Worm (Caenorhabditis elegans) whole organism, L3 larva: ENCODE measurements around the gene T27E9.2.

ENCODE experiments used
- R02D3.7 ChIP-seq: fragments of 150-350 bp; optimal IDR thresholded peaks from 2 replicates; lab custom pipeline; 2014; ENCODE audit warnings: missing biosample characterization, missing genetic modification characterization
- aly-2 ChIP-seq: fragments of 150-350 bp; optimal IDR thresholded peaks from 2 replicates; lab custom pipeline; 2014; ENCODE audit warnings: missing biosample characterization, missing genetic modification characterization
- ama-1 ChIP-seq: fragments of 150-350 bp; optimal IDR thresholded peaks from 2 replicates; lab custom pipeline; 2018
- ceh-16 ChIP-seq: sonication (generic microtip); optimal IDR thresholded peaks from 2 replicates; lab custom pipeline; 2017; ENCODE audit warnings: missing biosample characterization, missing genetic modification characterization
- ceh-28 ChIP-seq: fragments of 150-350 bp; optimal IDR thresholded peaks from 2 replicates; lab custom pipeline; 2014; ENCODE audit warnings: missing biosample characterization, missing genetic modification reagents, missing genetic modification characterization
- ceh-82 ChIP-seq: fragments of 150-350 bp; optimal IDR thresholded peaks from 2 replicates; lab custom pipeline; 2014; ENCODE audit warnings: missing biosample characterization, missing genetic modification characterization
- ceh-9 ChIP-seq: sonication (generic microtip); optimal IDR thresholded peaks from 2 replicates; lab custom pipeline; 2018; ENCODE audit warnings: missing biosample characterization, missing genetic modification characterization
- daf-12 ChIP-seq: fragments of 150-350 bp; optimal IDR thresholded peaks from 2 replicates; lab custom pipeline; 2014; ENCODE audit warnings: missing biosample characterization, missing genetic modification reagents, missing genetic modification characterization
- egl-27 ChIP-seq: sonication (generic microtip); optimal IDR thresholded peaks from 4 replicates; lab custom pipeline; 2017; ENCODE audit warnings: missing biosample characterization, missing genetic modification reagents, missing genetic modification characterization
- egl-5 ChIP-seq: fragments of 150-350 bp; optimal IDR thresholded peaks from 2 replicates; lab custom pipeline; 2017; ENCODE audit warnings: missing biosample characterization, missing genetic modification reagents, missing genetic modification characterization, inconsistent platforms
- elt-1 ChIP-seq: fragments of 150-350 bp; optimal IDR thresholded peaks from 2 replicates; lab custom pipeline; 2014; ENCODE audit warnings: missing biosample characterization, missing genetic modification characterization
- elt-2 ChIP-seq: sonication (generic microtip); optimal IDR thresholded peaks from 2 replicates; lab custom pipeline; 2016; ENCODE audit warnings: missing genetic modification reagents, mild to moderate bottlenecking, missing genetic modification characterization, missing compliant biosample characterization
- elt-3 ChIP-seq, 3 experiments: fragments of 150-350 bp in 1 of 3; sonication (generic microtip) in 2 of 3; optimal IDR thresholded peaks; 2 replicates in 2 of 3; 4 replicates in 1 of 3; lab custom pipeline; 2014 to 2017; ENCODE audit warnings: missing biosample characterization in 3 of 3, missing genetic modification characterization in 3 of 3
- eor-1 ChIP-seq, 2 experiments: fragments of 150-350 bp; optimal IDR thresholded peaks; 2 replicates each; lab custom pipeline; 2014 to 2018; ENCODE audit warnings: missing biosample characterization in 2 of 2, missing genetic modification characterization in 2 of 2
- fkh-10 ChIP-seq: sonication (generic microtip); optimal IDR thresholded peaks from 2 replicates; lab custom pipeline; 2017; ENCODE audit warnings: missing biosample characterization, missing genetic modification reagents, missing genetic modification characterization
- hmg-11 ChIP-seq: sonication (generic microtip); optimal IDR thresholded peaks from 2 replicates; lab custom pipeline; 2016; ENCODE audit warnings: missing genetic modification characterization, missing compliant biosample characterization
- lin-15B ChIP-seq: fragments of 150-350 bp; optimal IDR thresholded peaks from 2 replicates; lab custom pipeline; 2014; ENCODE audit warnings: missing biosample characterization, missing genetic modification characterization
- lin-39 ChIP-seq: fragments of 150-350 bp; optimal IDR thresholded peaks from 2 replicates; lab custom pipeline; 2018; ENCODE audit warnings: missing biosample characterization, missing genetic modification reagents, missing genetic modification characterization
- mml-1 ChIP-seq: fragments of 150-350 bp; sonication (generic microtip); optimal IDR thresholded peaks from 3 replicates; lab custom pipeline; 2014; ENCODE audit warnings: missing biosample characterization, missing genetic modification characterization
- nhr-12 ChIP-seq: fragments of 150-350 bp; optimal IDR thresholded peaks from 2 replicates; lab custom pipeline; 2014; ENCODE audit warnings: missing biosample characterization, missing genetic modification characterization
- nhr-237 ChIP-seq: fragments of 150-350 bp; optimal IDR thresholded peaks from 2 replicates; lab custom pipeline; 2014; ENCODE audit warnings: missing biosample characterization, missing genetic modification characterization
- nhr-25 ChIP-seq: sonication (generic microtip); optimal IDR thresholded peaks from 2 replicates; lab custom pipeline; 2017; ENCODE audit warnings: missing biosample characterization, missing genetic modification characterization
- nhr-28 ChIP-seq: fragments of 150-350 bp; optimal IDR thresholded peaks from 2 replicates; lab custom pipeline; 2014; ENCODE audit warnings: missing biosample characterization, missing genetic modification characterization
- nhr-43 ChIP-seq: sonication (generic microtip); optimal IDR thresholded peaks from 2 replicates; lab custom pipeline; 2016; ENCODE audit warnings: mild to moderate bottlenecking, missing genetic modification characterization, missing compliant biosample characterization; ENCODE audit not compliant: poor library complexity, severe bottlenecking
- nhr-67 ChIP-seq: fragments of 150-350 bp; optimal IDR thresholded peaks from 2 replicates; lab custom pipeline; 2014; ENCODE audit warnings: missing biosample characterization, missing genetic modification characterization
- nhr-76 ChIP-seq: fragments of 150-350 bp; sonication (generic microtip); optimal IDR thresholded peaks from 5 replicates; lab custom pipeline; 2014; ENCODE audit warnings: missing biosample characterization, missing genetic modification characterization
- nhr-77 ChIP-seq: fragments of 150-350 bp; optimal IDR thresholded peaks from 2 replicates; lab custom pipeline; 2014; ENCODE audit warnings: missing biosample characterization, missing genetic modification characterization
- pha-4 ChIP-seq: fragments of 150-350 bp; optimal IDR thresholded peaks from 2 replicates; lab custom pipeline; 2014; ENCODE audit warnings: missing biosample characterization, missing genetic modification reagents, missing genetic modification characterization
- pqm-1 ChIP-seq: fragments of 150-350 bp; optimal IDR thresholded peaks from 2 replicates; lab custom pipeline; 2017; ENCODE audit warnings: missing biosample characterization, missing genetic modification characterization, inconsistent platforms
- skn-1 ChIP-seq: fragments of 150-350 bp; optimal IDR thresholded peaks from 2 replicates; lab custom pipeline; 2014; ENCODE audit warnings: missing biosample characterization, missing genetic modification characterization
- snpc-4 ChIP-seq: fragments of 150-350 bp; optimal IDR thresholded peaks from 2 replicates; lab custom pipeline; 2014; ENCODE audit warnings: missing biosample characterization, missing genetic modification characterization
- tbx-2 ChIP-seq: sonication (generic microtip); optimal IDR thresholded peaks from 2 replicates; lab custom pipeline; 2016; ENCODE audit warnings: mild to moderate bottlenecking, missing genetic modification characterization, missing compliant biosample characterization
- unc-39 ChIP-seq: sonication (generic microtip); optimal IDR thresholded peaks from 4 replicates; lab custom pipeline; 2017; ENCODE audit warnings: missing biosample characterization, missing genetic modification characterization
- unc-62 ChIP-seq: fragments of 150-350 bp; sonication (generic microtip); optimal IDR thresholded peaks from 4 replicates; lab custom pipeline; 2014; ENCODE audit warnings: missing biosample characterization, missing genetic modification reagents, missing genetic modification characterization
- ztf-11 ChIP-seq: fragments of 150-350 bp; optimal IDR thresholded peaks from 2 replicates; lab custom pipeline; 2014; ENCODE audit warnings: missing biosample characterization, missing genetic modification characterization

Gene T27E9.2

ce11 chrIII:13435570-13435969, 26.8 kb downstream of the T27E9.2 start, which contains the start of gene F45G2.8:
Gene F45G2.8 (minus strand): TSS chrIII:13435670.
- TF ChIP-seq elt-2 (tag; lab: Kevin White, UChicago) (no peak), mml-1 (no peak), nhr-77 (no peak), ceh-9 (tag; lab: Kevin White, UChicago) (no peak), ceh-16 (tag; lab: Kevin White, UChicago) (no peak), egl-5 (tag; lab: Kevin White, UChicago) (no peak), nhr-237 (no peak), pha-4 (no peak), ztf-11 (tag; lab: Kevin White, UChicago) (no peak)
- TF ChIP-seq, all 47 proteins: peak for 0

- TF ChIP-seq lin-15B (tag; lab: Kevin White, UChicago) (no peak), elt-3 (tag; optimal IDR thresholded peaks at IDR 0.05; lab: Kevin White, UChicago) (no peak), nhr-76 (tag; lab: Kevin White, UChicago) (no peak), ceh-16 (tag; lab: Kevin White, UChicago) (no peak), pqm-1 (no peak), nhr-237 (no peak), snpc-4 (tag; lab: Kevin White, UChicago) (no peak), elt-2 (tag; lab: Kevin White, UChicago) (no peak), aly-2 (tag; lab: Kevin White, UChicago) (no peak), mml-1 (no peak), unc-62 (no peak), nhr-43 (no peak), lin-39 (no peak), nhr-12 (no peak), ztf-11 (tag; lab: Kevin White, UChicago) (no peak), hmg-11 (tag; lab: Kevin White, UChicago) (no peak), nhr-67 (tag; lab: Kevin White, UChicago) (no peak), unc-39 (tag; lab: Kevin White, UChicago) (no peak), tbx-2 (tag; lab: Kevin White, UChicago) (no peak)
- TF ChIP-seq, all 47 proteins: peak for 0
Observed at ce11 chrIII:13434404-13434803, 28.0 kb downstream of the T27E9.2 start, which contains the start of gene F45G2.7. Gene F45G2.7 (minus strand): TSS chrIII:13434504.

ce11 chrIII:13430162-13430561, 32.2 kb downstream of the T27E9.2 start, which contains the start of gene trf-1:
Gene trf-1 (plus strand): TSS chrIII:13430462.
- TF ChIP-seq ceh-82 = no peak
- TF ChIP-seq unc-39 (tag; lab: Kevin White, UChicago) = no peak
- no peak for TF ChIP-seq fkh-10 (GFP tag; lab: Kevin White, UChicago)
- TF ChIP-seq mml-1 = no peak
- TF ChIP-seq skn-1 (tag; lab: Kevin White, UChicago) = no peak
- no peak for TF ChIP-seq ztf-11 (tag; lab: Kevin White, UChicago)
- no peak for TF ChIP-seq nhr-25 (tag; lab: Kevin White, UChicago)
- no peak for TF ChIP-seq ceh-9 (tag; lab: Kevin White, UChicago)
- no peak for TF ChIP-seq egl-27 (tag; lab: Kevin White, UChicago)

ce11 chrIII:13429668-13430067, 32.7 kb downstream of the T27E9.2 start, which contains the start of gene bli-5:
Gene bli-5 (minus strand): TSS chrIII:13429768.
- TF ChIP-seq lin-39 (no peak), daf-12 (no peak), ama-1 (no peak), hmg-11 (tag; lab: Kevin White, UChicago) (no peak), nhr-12 (no peak), eor-1 (tag; optimal IDR thresholded peaks at IDR 0.05; lab: Kevin White, UChicago) (no peak), ceh-28 (tag; lab: Kevin White, UChicago) (no peak), R02D3.7 (tag; lab: Kevin White, UChicago) (no peak), nhr-28 (tag; lab: Kevin White, UChicago) (no peak), lin-15B (tag; lab: Kevin White, UChicago) (no peak), aly-2 (tag; lab: Kevin White, UChicago) (no peak), pqm-1 (no peak), elt-1 (no peak)

- TF ChIP-seq fkh-10 (GFP tag; lab: Kevin White, UChicago) = no peak
- peak; percentile 37 for TF ChIP-seq ama-1
- TF ChIP-seq hmg-11 (tag; lab: Kevin White, UChicago) = no peak
Observed at ce11 chrIII:13427817-13428216, 34.6 kb downstream of the T27E9.2 start.
